Fruit fly (Drosophila melanogaster): ENCODE data around the gene CG32633.

Gene CG32633

DNA sequence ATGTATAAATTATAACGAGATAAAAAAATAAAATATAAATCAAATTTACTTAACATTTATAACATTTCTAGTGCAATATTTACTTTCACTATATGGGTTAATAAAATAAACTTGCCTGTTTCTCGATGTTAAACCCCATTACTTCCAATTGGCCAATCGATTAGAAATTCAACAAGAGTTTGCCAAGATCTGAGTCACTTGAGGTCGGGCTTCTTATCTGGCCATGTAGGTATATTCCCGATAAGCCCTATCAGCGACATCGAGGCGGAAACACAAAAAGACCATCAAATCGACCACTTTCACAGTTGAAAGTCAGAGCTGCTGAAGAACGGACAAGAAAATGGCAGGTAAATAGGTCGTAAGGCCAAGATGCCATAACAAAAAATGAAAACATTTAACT lies at the start of gene CG32633:
Gene CG32633, plus strand, starts transcription at position 301 of the 400 bp plus-strand sequence.
- TF ChIP-seq fru (GFP tag; optimal IDR thresholded peaks at IDR 0.05) = peak; percentile 33
- no peak for TF ChIP-seq woc (GFP tag; optimal IDR thresholded peaks at IDR 0.05)
- no peak for TF ChIP-seq rgr (GFP tag; optimal IDR thresholded peaks at IDR 0.05)
- no peak for TF ChIP-seq OdsH (GFP tag; optimal IDR thresholded peaks at IDR 0.05)

DNA sequence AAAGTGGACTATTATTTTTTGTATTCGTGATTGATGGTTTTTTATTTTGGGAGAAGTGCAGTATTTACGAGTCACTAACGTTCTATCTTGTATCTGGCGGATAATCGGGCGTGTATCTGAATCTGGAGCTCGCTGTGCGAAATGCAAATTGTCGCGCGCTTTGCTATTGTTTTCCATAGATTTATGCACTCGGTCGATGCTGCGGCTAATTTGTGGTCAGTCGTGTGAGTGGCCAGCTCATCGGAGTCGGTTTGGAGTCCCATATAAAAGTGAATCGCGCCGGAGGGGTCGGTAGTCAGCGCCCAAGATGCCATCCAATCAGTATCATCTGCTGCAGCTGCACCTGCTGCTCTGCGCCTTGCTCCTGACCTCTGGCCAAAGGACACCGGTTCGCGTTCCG lies 33.8 kb upstream of the CG32633 start, which contains the start of gene CG15754:
Gene CG15754, plus strand, starts transcription at position 301 of the 400 bp plus-strand sequence.
- TF ChIP-seq Hr78 (GFP tag; optimal IDR thresholded peaks at IDR 0.05) (no peak), Sp1 (GFP tag; optimal IDR thresholded peaks at IDR 0.05) (no peak), Abd-B (GFP tag; optimal IDR thresholded peaks at IDR 0.05) (no peak)

DNA sequence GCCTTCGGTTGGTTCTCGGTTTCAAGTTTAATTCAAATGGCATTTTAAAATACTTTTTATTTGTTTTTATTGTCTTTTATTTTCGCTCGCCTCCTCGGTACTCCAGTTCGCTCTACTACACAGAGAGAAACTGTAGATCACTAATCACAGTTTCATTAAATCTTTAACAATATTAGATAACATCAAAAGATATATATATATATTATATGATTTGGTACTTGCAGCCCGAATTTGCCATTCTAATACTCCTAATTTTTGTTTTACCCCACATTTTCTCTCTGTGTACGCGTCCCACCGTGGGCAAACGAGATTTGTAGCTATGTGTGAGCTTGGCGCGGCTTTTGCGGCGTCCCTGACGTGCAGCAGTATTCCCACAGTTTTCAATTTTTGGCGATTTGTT lies 31.8 kb upstream of the CG32633 start:
- peak; percentile 7 for TF ChIP-seq ey (GFP tag; optimal IDR thresholded peaks at IDR 0.05)
- TF ChIP-seq CG32264 (GFP tag; optimal IDR thresholded peaks at IDR 0.05) = no peak
- TF ChIP-seq fru (GFP tag; optimal IDR thresholded peaks at IDR 0.05) = peak; percentile 15
- peak; percentile 53 for TF ChIP-seq psq (GFP tag; optimal IDR thresholded peaks at IDR 0.05)
- TF ChIP-seq HLH106 (tag; optimal IDR thresholded peaks at IDR 0.05) = peak; percentile 61
- peak; percentile 58 for TF ChIP-seq h (GFP tag; optimal IDR thresholded peaks at IDR 0.05)
- TF ChIP-seq Hr83 (GFP tag; optimal IDR thresholded peaks at IDR 0.05; ENCODE audit: poor library complexity, severe bottlenecking) = no peak
- no peak for TF ChIP-seq Jra (GFP tag; optimal IDR thresholded peaks at IDR 0.05)
- TF ChIP-seq OdsH (GFP tag; optimal IDR thresholded peaks at IDR 0.05) = peak; percentile 56
- peak in 1 of 2 experiments; percentile 70 for TF ChIP-seq foxo (GFP tag; optimal IDR thresholded peaks at IDR 0.05)
- TF ChIP-seq dmrt93B (GFP tag; optimal IDR thresholded peaks at IDR 0.05) = peak; percentile 19
- peak; percentile 65 for TF ChIP-seq rgr (GFP tag; optimal IDR thresholded peaks at IDR 0.05)
- TF ChIP-seq Hnf4 (GFP tag; optimal IDR thresholded peaks at IDR 0.05) = no peak
- TF ChIP-seq Sp1 (GFP tag; optimal IDR thresholded peaks at IDR 0.05) = peak; percentile 52

DNA sequence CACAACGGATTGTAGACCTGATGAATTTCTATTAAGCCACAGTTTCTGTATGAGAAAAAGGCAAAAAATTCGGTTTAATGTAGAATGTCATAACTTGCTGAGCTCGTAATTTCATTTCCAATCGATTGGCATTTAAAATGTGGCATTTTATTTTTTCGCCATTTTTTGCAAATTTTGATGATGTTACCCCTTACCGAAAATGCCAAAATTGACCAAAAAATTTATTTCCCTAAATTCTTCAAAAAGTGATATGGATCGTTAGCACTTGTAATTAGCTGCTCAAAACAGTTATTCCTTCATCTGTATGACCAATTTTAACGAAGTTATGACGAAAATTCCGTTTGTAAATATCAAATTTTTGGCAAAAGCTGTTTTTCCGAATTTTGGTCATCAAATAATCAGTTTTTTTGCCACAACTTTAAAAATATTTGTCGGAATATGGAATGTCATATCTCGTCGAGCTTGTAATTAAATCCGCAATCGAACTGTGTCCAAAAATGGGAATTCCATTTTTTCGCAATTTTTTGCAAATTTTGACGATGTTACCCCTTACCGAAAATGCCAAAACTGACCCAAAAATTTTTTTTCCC lies 31.2 kb upstream of the CG32633 start, which contains the start of gene CG44428:
Gene CG44428, minus strand, starts transcription at position 51 of the 590 bp plus-strand sequence.
- peak; percentile 94 for TF ChIP-seq Dfd (GFP tag; optimal IDR thresholded peaks at IDR 0.05)
- no peak for TF ChIP-seq ey (GFP tag; optimal IDR thresholded peaks at IDR 0.05)

DNA sequence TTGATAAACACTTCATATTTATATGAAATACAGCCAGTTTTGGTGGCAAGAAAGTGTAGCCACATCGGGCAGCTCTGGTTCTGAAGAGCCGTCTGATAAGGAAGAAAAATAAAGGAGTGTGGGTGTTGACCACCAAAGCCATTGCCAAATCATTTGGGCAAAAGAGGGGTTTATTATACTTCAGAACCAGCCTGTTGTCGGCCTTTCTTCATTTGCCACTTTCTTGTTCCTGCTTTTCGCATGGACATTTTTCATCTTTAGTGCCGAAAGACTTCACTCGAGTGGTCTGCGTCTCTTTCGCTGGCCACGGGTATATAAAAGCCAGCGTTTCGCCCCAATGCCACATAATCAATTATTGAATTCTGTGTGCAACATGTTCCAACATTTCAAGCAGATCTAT lies 27.4 kb upstream of the CG32633 start, which contains the start of gene CG15756:
Gene CG15756, plus strand, starts transcription at position 301 of the 400 bp plus-strand sequence.
- TF ChIP-seq dl (GFP tag; optimal IDR thresholded peaks at IDR 0.05; ENCODE audit: insufficient read depth in 1 of 2, partially characterized antibody in 2 of 2) (no peak), Dif (GFP tag; optimal IDR thresholded peaks at IDR 0.05; ENCODE audit: partially characterized antibody) (no peak)

DNA sequence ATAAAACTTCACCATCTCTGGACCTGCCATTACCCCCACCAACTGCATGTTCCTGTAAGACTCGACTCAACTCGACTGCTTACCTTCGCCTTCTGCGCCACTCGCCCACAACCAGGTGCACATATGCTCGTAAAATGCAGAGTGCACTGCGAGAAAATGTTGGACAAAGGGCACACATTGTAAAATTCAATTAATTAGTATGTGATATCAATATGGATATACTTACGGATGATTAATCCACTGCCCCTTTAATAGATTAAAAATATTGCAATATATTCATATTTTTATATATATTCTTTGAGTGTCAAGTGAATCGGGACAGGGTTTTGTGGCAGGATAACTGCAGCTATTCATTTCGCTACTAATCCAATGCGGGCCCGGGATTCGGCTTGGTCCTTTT lies 24.7 kb upstream of the CG32633 start:
- no peak for TF ChIP-seq br (GFP tag; optimal IDR thresholded peaks at IDR 0.05)
- TF ChIP-seq Hnf4 (GFP tag; optimal IDR thresholded peaks at IDR 0.05) = no peak
- no peak for TF ChIP-seq N (GFP tag; optimal IDR thresholded peaks at IDR 0.05)
- no peak for TF ChIP-seq usp (GFP tag; optimal IDR thresholded peaks at IDR 0.05)
- no peak for TF ChIP-seq CG32264 (GFP tag; optimal IDR thresholded peaks at IDR 0.05)
- no peak for TF ChIP-seq CG9705 (GFP tag; optimal IDR thresholded peaks at IDR 0.05)
- no peak for TF ChIP-seq dmrt93B (GFP tag; optimal IDR thresholded peaks at IDR 0.05)
- TF ChIP-seq psq (GFP tag; optimal IDR thresholded peaks at IDR 0.05) = peak; percentile 17
- TF ChIP-seq OdsH (GFP tag; optimal IDR thresholded peaks at IDR 0.05) = peak; percentile 6
- no peak for TF ChIP-seq CrebA (GFP tag; optimal IDR thresholded peaks at IDR 0.05; ENCODE audit: borderline replicate concordance)
- no peak for TF ChIP-seq GATAd (GFP tag; optimal IDR thresholded peaks at IDR 0.05)
- TF ChIP-seq foxo (GFP tag; optimal IDR thresholded peaks at IDR 0.05) = peak in 1 of 2 experiments; percentile 28
- TF ChIP-seq rgr (GFP tag; optimal IDR thresholded peaks at IDR 0.05) = peak; percentile 2
- peak; percentile 31 for TF ChIP-seq h (GFP tag; optimal IDR thresholded peaks at IDR 0.05)
- TF ChIP-seq Hr83 (GFP tag; optimal IDR thresholded peaks at IDR 0.05; ENCODE audit: poor library complexity, severe bottlenecking) = no peak
- no peak for TF ChIP-seq lola (GFP tag; optimal IDR thresholded peaks at IDR 0.05)
- TF ChIP-seq Mio (GFP tag; optimal IDR thresholded peaks at IDR 0.05) = no peak
- TF ChIP-seq Vsx2 (GFP tag; optimal IDR thresholded peaks at IDR 0.05; ENCODE audit: partially characterized antibody) = no peak
- peak; percentile 6 for TF ChIP-seq HLH106 (tag; optimal IDR thresholded peaks at IDR 0.05)

Data from whole organism, wandering third instar larva.